Fruit fly (Drosophila melanogaster) whole organism, embryonic: Measurements from ENCODE around the gene CG17819.
A peak's percentile ranks its signal among the peaks of the same experiment; 100 is the strongest.

Source experiments
- ATbp ChIP-seq: fragments of 200-800 bp; sonication (Bioruptor generic); optimal IDR thresholded peaks from 2 replicates; lab custom pipeline; 2017; ENCODE audit warnings: missing biosample characterization, mild to moderate bottlenecking, missing genetic modification characterization, missing genetic modification reagents
- Asciz ChIP-seq: fragments of 200-800 bp; sonication (Bioruptor generic); optimal IDR thresholded peaks from 2 replicates; lab custom pipeline; 2017; ENCODE audit warnings: missing biosample characterization, mild to moderate bottlenecking, missing genetic modification characterization, missing genetic modification reagents
- Atf3 ChIP-seq: fragments of 200-800 bp; sonication (Bioruptor generic); optimal IDR thresholded peaks from 3 replicates; lab custom pipeline; 2016; ENCODE audit warnings: missing biosample characterization, missing genetic modification characterization
- CG11560 ChIP-seq: fragments of 200-800 bp; sonication (Bioruptor generic); IDR thresholded peaks from 3 replicates; pipeline ENCODE4 v1.3.6; 2022; ENCODE audit warnings: missing biosample characterization, missing genetic modification characterization
- CG13123 ChIP-seq: fragments of 200-800 bp; sonication (Bioruptor generic); optimal IDR thresholded peaks from 2 replicates; lab custom pipeline; 2016; ENCODE audit warnings: missing biosample characterization, missing genetic modification characterization
- CG14014 ChIP-seq: fragments of 200-800 bp; sonication (Bioruptor generic); IDR thresholded peaks from 2 replicates; pipeline ENCODE4 v1.3.6; 2022; ENCODE audit warnings: missing biosample characterization, missing genetic modification characterization
- CG17186 ChIP-seq: fragments of 200-800 bp; sonication (Bioruptor generic); optimal IDR thresholded peaks from 3 replicates; lab custom pipeline; 2017; ENCODE audit warnings: missing biosample characterization, missing genetic modification reagents, missing genetic modification characterization
- CG17361 ChIP-seq: fragments of 200-800 bp; sonication (Bioruptor generic); IDR thresholded peaks from 3 replicates; pipeline ENCODE4 v1.3.6; 2022; ENCODE audit warnings: missing biosample characterization, missing genetic modification characterization
- CG17802 ChIP-seq: fragments of 200-800 bp; sonication (Bioruptor generic); optimal IDR thresholded peaks from 2 replicates; lab custom pipeline; 2018; ENCODE audit warnings: missing biosample characterization, mild to moderate bottlenecking, missing genetic modification characterization, moderate library complexity
- CG18011 ChIP-seq: fragments of 200-800 bp; sonication (Bioruptor generic); optimal IDR thresholded peaks from 2 replicates; lab custom pipeline; 2017; ENCODE audit warnings: missing biosample characterization, missing genetic modification characterization, mild to moderate bottlenecking, moderate library complexity, missing genotype
- CG2889 ChIP-seq: fragments of 200-800 bp; sonication (Bioruptor generic); IDR thresholded peaks from 3 replicates; pipeline ENCODE4 v1.3.6; 2022; ENCODE audit warnings: missing biosample characterization, missing genetic modification characterization
- CG30431 ChIP-seq: fragments of 200-800 bp; sonication (Bioruptor generic); optimal IDR thresholded peaks from 2 replicates; lab custom pipeline; 2017; ENCODE audit warnings: missing biosample characterization, missing genetic modification characterization
- CG34224 ChIP-seq: fragments of 200-800 bp; sonication (Bioruptor generic); IDR thresholded peaks from 3 replicates; pipeline ENCODE4 v1.3.6; 2022; ENCODE audit warnings: missing biosample characterization, missing genetic modification characterization; ENCODE audit not compliant: partially characterized antibody
- CG3726 ChIP-seq: fragments of 200-800 bp; sonication (Bioruptor generic); IDR thresholded peaks from 3 replicates; pipeline ENCODE4, ENCODE4 v1.3.6; 2022; ENCODE audit warnings: missing biosample characterization, missing genetic modification characterization
- CG4820 ChIP-seq: fragments of 200-800 bp; sonication (Bioruptor generic); optimal IDR thresholded peaks from 3 replicates; lab custom pipeline; 2016; ENCODE audit warnings: missing biosample characterization, missing genetic modification characterization
- CG7556 ChIP-seq: fragments of 200-800 bp; sonication (Bioruptor generic); optimal IDR thresholded peaks from 2 replicates; lab custom pipeline; 2017; ENCODE audit warnings: missing biosample characterization, mild to moderate bottlenecking, missing genetic modification characterization
- CG8281 ChIP-seq: fragments of 200-800 bp; sonication (Bioruptor generic); optimal IDR thresholded peaks from 2 replicates; lab custom pipeline; 2018; ENCODE audit warnings: missing biosample characterization, mild to moderate bottlenecking, missing genetic modification characterization, moderate library complexity
- CG8765 ChIP-seq: fragments of 200-800 bp; sonication (Bioruptor generic); IDR thresholded peaks from 2 replicates; pipeline ENCODE4 v1.3.6; 2022; ENCODE audit warnings: missing biosample characterization, missing genetic modification characterization
- CG9797 ChIP-seq: fragments of 200-800 bp; sonication (Bioruptor generic); optimal IDR thresholded peaks from 3 replicates; lab custom pipeline; 2018; ENCODE audit warnings: missing biosample characterization, mild to moderate bottlenecking, missing genetic modification characterization
- CHES-1-like ChIP-seq: fragments of 200-800 bp; sonication (Bioruptor generic); optimal IDR thresholded peaks from 2 replicates; lab custom pipeline; 2016; ENCODE audit warnings: missing biosample characterization, missing genetic modification characterization
- CkIIα-i1 ChIP-seq: fragments of 200-800 bp; sonication (Bioruptor generic); IDR thresholded peaks from 2 replicates; pipeline ENCODE4 v1.3.6; 2022; ENCODE audit warnings: missing biosample characterization, missing genetic modification characterization
- Dll ChIP-seq: fragments of 200-800 bp; sonication (Bioruptor generic); IDR thresholded peaks from 4 replicates; pipeline ENCODE4 v1.3.6; 2022; ENCODE audit warnings: missing biosample characterization, missing genetic modification characterization; ENCODE audit not compliant: partially characterized antibody
- H2.0 ChIP-seq: fragments of 200-800 bp; sonication (Bioruptor generic); IDR thresholded peaks from 2 replicates; pipeline ENCODE4 v1.3.6; 2022; ENCODE audit warnings: missing biosample characterization, missing genetic modification characterization
- HLH54F ChIP-seq: fragments of 200-800 bp; sonication (Bioruptor generic); optimal IDR thresholded peaks from 3 replicates; lab custom pipeline; 2016; ENCODE audit warnings: missing biosample characterization, missing genetic modification characterization
- Kr ChIP-seq: fragments of 200-800 bp; sonication (Bioruptor generic); optimal IDR thresholded peaks from 2 replicates; lab custom pipeline; 2017; ENCODE audit warnings: missing biosample characterization, mild to moderate bottlenecking, missing genetic modification characterization
- Med ChIP-seq: fragments of 200-800 bp; sonication (Bioruptor generic); peaks from one replicate; lab custom pipeline; 2016; ENCODE audit warnings: missing biosample characterization, missing genetic modification characterization, mild to moderate bottlenecking, inconsistent platforms, moderate library complexity
- Oaz ChIP-seq: fragments of 200-800 bp; sonication (Bioruptor generic); IDR thresholded peaks from 2 replicates; pipeline ENCODE4 v1.3.6; 2022; ENCODE audit warnings: missing biosample characterization, missing genetic modification characterization
- Sox100B ChIP-seq: fragments of 200-800 bp; sonication (Bioruptor generic); optimal IDR thresholded peaks from 3 replicates; lab custom pipeline; 2018; ENCODE audit warnings: missing biosample characterization, mild to moderate bottlenecking, missing genetic modification characterization
- ab ChIP-seq: fragments of 200-800 bp; sonication (Bioruptor generic); optimal IDR thresholded peaks from 2 replicates; lab custom pipeline; 2016; ENCODE audit warnings: missing biosample characterization, missing genetic modification characterization
- abd-A ChIP-seq: fragments of 200-800 bp; sonication (Bioruptor generic); optimal IDR thresholded peaks from 3 replicates; lab custom pipeline; 2019; ENCODE audit warnings: missing biosample characterization, mild to moderate bottlenecking, missing genetic modification characterization, moderate library complexity
- ash1 ChIP-seq: fragments of 200-800 bp; sonication (Bioruptor generic); optimal IDR thresholded peaks from 2 replicates; lab custom pipeline; 2018; ENCODE audit warnings: missing biosample characterization, mild to moderate bottlenecking, missing genetic modification characterization
- chm ChIP-seq: fragments of 200-800 bp; sonication (Bioruptor generic); IDR thresholded peaks from 2 replicates; pipeline ENCODE4 v1.3.6; 2022; ENCODE audit warnings: missing biosample characterization, missing genetic modification characterization
- ci ChIP-seq: fragments of 200-800 bp; sonication (Bioruptor generic); IDR thresholded peaks from 3 replicates; pipeline ENCODE4 v1.3.6; 2022; ENCODE audit warnings: missing biosample characterization, missing genetic modification characterization
- da ChIP-seq: fragments of 200-800 bp; sonication (Bioruptor generic); optimal IDR thresholded peaks from 2 replicates; lab custom pipeline; 2016; ENCODE audit warnings: missing biosample characterization, missing genetic modification characterization
- ems ChIP-seq: fragments of 200-800 bp; sonication (Bioruptor generic); optimal IDR thresholded peaks from 3 replicates; lab custom pipeline; 2016; ENCODE audit warnings: missing biosample characterization, missing genetic modification characterization
- esg ChIP-seq: fragments of 200-800 bp; sonication (Bioruptor generic); conservative IDR thresholded peaks from 2 replicates; pipeline ENCODE4 v1.3.6; 2022; ENCODE audit warnings: missing biosample characterization, missing genetic modification characterization
- fd102C ChIP-seq: fragments of 200-800 bp; sonication (Bioruptor generic); optimal IDR thresholded peaks from 2 replicates; lab custom pipeline; 2018; ENCODE audit warnings: missing biosample characterization, mild to moderate bottlenecking, missing genetic modification characterization, moderate library complexity
- gsb ChIP-seq: fragments of 200-800 bp; sonication (Bioruptor generic); IDR thresholded peaks from 2 replicates; pipeline ENCODE4 v1.3.6; 2022; ENCODE audit warnings: missing biosample characterization, missing genetic modification characterization
- inv ChIP-seq: fragments of 200-800 bp; sonication (Bioruptor generic); IDR thresholded peaks from 2 replicates; pipeline ENCODE4 v1.3.6; 2022; ENCODE audit warnings: missing biosample characterization, missing genetic modification characterization; ENCODE audit not compliant: partially characterized antibody
- mld ChIP-seq: fragments of 200-800 bp; sonication (Bioruptor generic); IDR thresholded peaks from 3 replicates; pipeline ENCODE4 v1.3.6; 2022; ENCODE audit warnings: missing biosample characterization, missing genetic modification characterization; ENCODE audit not compliant: partially characterized antibody
- nau ChIP-seq: fragments of 200-800 bp; sonication (Bioruptor generic); optimal IDR thresholded peaks from 3 replicates; lab custom pipeline; 2017; ENCODE audit warnings: missing biosample characterization, mild to moderate bottlenecking, missing genetic modification characterization, missing genetic modification reagents
- nerfin-1 ChIP-seq: fragments of 200-800 bp; sonication (Bioruptor generic); optimal IDR thresholded peaks from 3 replicates; lab custom pipeline; 2019; ENCODE audit warnings: missing biosample characterization, mild to moderate bottlenecking, missing genetic modification characterization, moderate library complexity
- onecut ChIP-seq: fragments of 200-800 bp; sonication (Bioruptor generic); IDR thresholded peaks from 2 replicates; pipeline ENCODE4 v1.3.6; 2022; ENCODE audit warnings: missing biosample characterization, missing genetic modification characterization
- otp ChIP-seq: fragments of 200-800 bp; sonication (Bioruptor generic); IDR thresholded peaks from 3 replicates; pipeline ENCODE4, ENCODE4 v1.3.6; 2022; ENCODE audit warnings: missing biosample characterization, missing genetic modification characterization
- pnt ChIP-seq: fragments of 200-800 bp; sonication (Bioruptor generic); optimal IDR thresholded peaks from 3 replicates; lab custom pipeline; 2016; ENCODE audit warnings: missing biosample characterization, missing genetic modification characterization
- psq ChIP-seq: fragments of 200-800 bp; sonication (Bioruptor generic); optimal IDR thresholded peaks from 2 replicates; lab custom pipeline; 2017; ENCODE audit warnings: missing biosample characterization, missing genetic modification characterization
- ranshi ChIP-seq: fragments of 200-800 bp; sonication (Bioruptor generic); IDR thresholded peaks from 2 replicates; pipeline ENCODE4 v1.3.6; 2022; ENCODE audit warnings: missing biosample characterization, missing genetic modification characterization
- stwl ChIP-seq: fragments of 200-800 bp; sonication (Bioruptor generic); optimal IDR thresholded peaks from 3 replicates; lab custom pipeline; 2018; ENCODE audit warnings: missing biosample characterization, mild to moderate bottlenecking, missing genetic modification characterization, moderate library complexity
- wor ChIP-seq: fragments of 200-800 bp; sonication (Bioruptor generic); IDR thresholded peaks from 2 replicates; pipeline ENCODE4 v1.3.6; 2022; ENCODE audit warnings: missing biosample characterization, missing genetic modification characterization

The CG17819 gene

DNA sequence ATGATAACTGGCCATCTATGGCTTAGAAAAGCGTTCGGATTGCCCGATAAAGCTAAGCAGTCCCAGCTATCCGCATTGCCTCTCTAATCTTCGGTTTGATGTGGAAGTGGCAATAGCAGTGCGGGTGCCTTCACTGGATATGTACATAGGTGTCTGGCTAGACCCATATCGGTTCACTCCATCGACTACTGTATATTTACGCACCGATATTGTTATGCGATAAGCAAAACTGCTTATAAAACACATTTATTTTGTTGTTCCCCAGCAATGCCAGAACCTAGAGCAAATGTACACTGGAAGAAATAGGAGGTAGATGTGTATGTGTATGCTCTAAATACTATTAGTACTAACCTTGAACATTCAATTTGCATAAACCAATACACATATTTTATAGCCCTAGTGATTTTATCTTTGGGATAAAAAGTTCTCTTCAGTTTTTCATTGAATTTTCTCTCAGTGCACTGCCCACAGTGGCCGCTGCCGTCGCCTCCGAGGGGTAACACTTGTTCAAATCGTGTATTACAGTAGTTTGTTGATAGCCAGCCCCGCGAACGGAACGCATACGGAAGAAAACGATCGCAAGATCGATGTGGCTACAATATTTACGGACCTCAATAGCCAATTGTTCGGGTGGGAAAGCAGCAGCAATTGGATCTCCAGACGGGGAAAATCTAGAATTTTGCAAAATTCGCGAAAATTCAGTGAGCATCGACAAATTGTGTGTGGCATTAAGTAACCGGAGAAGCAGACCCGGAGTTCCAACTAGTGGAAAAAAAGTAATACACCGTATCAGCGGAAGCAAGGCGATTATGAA lies 15.0 kb downstream of the CG17819 start, which contains the start of gene CG31431 (continued):
- TF ChIP-seq CG17186 (GFP tag; lab: Kevin White, UChicago) = peak; percentile 75
- TF ChIP-seq CG34224 (GFP tag; lab: Robert Waterston, UW) = no peak
- TF ChIP-seq CG4820 = peak; percentile 98
- TF ChIP-seq CG30431 = peak; percentile 92
- peak; percentile 98 for TF ChIP-seq CG14014
- TF ChIP-seq CHES-1-like (GFP tag; lab: Kevin White, UChicago) = peak; percentile 98
- peak; percentile 13 for TF ChIP-seq CG9797 (GFP tag; lab: Kevin White, UChicago)
- peak; percentile 90 for TF ChIP-seq wor (GFP tag; lab: Robert Waterston, UW)
- peak; percentile 98 for TF ChIP-seq ranshi (GFP tag; lab: Robert Waterston, UW)
- TF ChIP-seq nau (GFP tag; lab: Kevin White, UChicago) = peak; percentile 93
- TF ChIP-seq gsb (GFP tag; lab: Robert Waterston, UW) = peak; percentile 97
- TF ChIP-seq stwl (tag; lab: Kevin White, UChicago) = peak; percentile 43
- peak; percentile 93 for TF ChIP-seq da (GFP tag; lab: Kevin White, UChicago)
- TF ChIP-seq CG18011 (GFP tag; lab: Kevin White, UChicago) = peak; percentile 81
- peak; percentile 96 for TF ChIP-seq chm (GFP tag; lab: Robert Waterston, UW)
- TF ChIP-seq pnt (GFP tag; lab: Kevin White, UChicago) = peak; percentile 95
- peak; percentile 43 for TF ChIP-seq Kr (GFP tag; lab: Kevin White, UChicago)
- TF ChIP-seq otp (GFP tag; lab: Robert Waterston, UW) = peak; percentile 95
- peak; percentile 84 for TF ChIP-seq CG8281 (tag; lab: Kevin White, UChicago)
- TF ChIP-seq ATbp (GFP tag; lab: Kevin White, UChicago) = peak; percentile 94
- TF ChIP-seq onecut (GFP tag; lab: Robert Waterston, UW) = peak; percentile 93
- peak; percentile 96 for TF ChIP-seq esg
- TF ChIP-seq H2.0 (GFP tag; lab: Robert Waterston, UW) = peak; percentile 97
- TF ChIP-seq CG7556 (GFP tag; lab: Kevin White, UChicago) = peak; percentile 97
- peak; percentile 94 for TF ChIP-seq CG13123 (GFP tag; lab: Kevin White, UChicago)
- TF ChIP-seq Oaz (GFP tag; lab: Robert Waterston, UW) = peak; percentile 95
- peak; percentile 100 for TF ChIP-seq Med (GFP tag; lab: Kevin White, UChicago)
- TF ChIP-seq CG2889 (GFP tag; lab: Robert Waterston, UW) = peak; percentile 94
- no peak for TF ChIP-seq inv (GFP tag; lab: Robert Waterston, UW)
- TF ChIP-seq Dll (GFP tag; lab: Robert Waterston, UW) = no peak
- TF ChIP-seq ems = peak; percentile 97
- peak; percentile 79 for TF ChIP-seq CG17802 (tag; lab: Kevin White, UChicago)
- peak; percentile 88 for TF ChIP-seq ash1 (GFP tag; lab: Kevin White, UChicago)
- peak; percentile 90 for TF ChIP-seq nerfin-1
- TF ChIP-seq mld = no peak
- peak; percentile 95 for TF ChIP-seq Atf3 (GFP tag; lab: Kevin White, UChicago)
- peak; percentile 93 for TF ChIP-seq Sox100B (GFP tag; lab: Kevin White, UChicago)
- TF ChIP-seq CG3726 (GFP tag; lab: Robert Waterston, UW) = peak; percentile 96
- TF ChIP-seq CG11560 (tag; lab: Robert Waterston, UW) = peak; percentile 90
- peak; percentile 94 for TF ChIP-seq CG8765 (GFP tag; lab: Robert Waterston, UW)
- TF ChIP-seq abd-A (tag; lab: Kevin White, UChicago) = peak; percentile 71
- TF ChIP-seq CG17361 = peak; percentile 97
- peak; percentile 94 for TF ChIP-seq ab (GFP tag; lab: Kevin White, UChicago)
- peak; percentile 94 for TF ChIP-seq Asciz (GFP tag; lab: Kevin White, UChicago)
- TF ChIP-seq CkIIα-i1 (GFP tag; lab: Robert Waterston, UW) = peak; percentile 84
- peak; percentile 75 for TF ChIP-seq fd102C (GFP tag; lab: Kevin White, UChicago)
- TF ChIP-seq psq (GFP tag; lab: Kevin White, UChicago) = peak; percentile 90
- peak; percentile 97 for TF ChIP-seq HLH54F
- TF ChIP-seq ci (GFP tag; lab: Robert Waterston, UW) = peak; percentile 98
